Fruit fly (Drosophila melanogaster) whole organism, embryonic: ENCODE results near the gene Glys.

ENCODE experiments used
- Asciz ChIP-seq: fragments of 200-800 bp; sonication (Bioruptor generic); optimal IDR thresholded peaks from 2 replicates; lab custom pipeline; 2017; ENCODE audit warnings: missing biosample characterization, mild to moderate bottlenecking, missing genetic modification characterization, missing genetic modification reagents
- Bteb2 ChIP-seq: fragments of 200-800 bp; sonication (Bioruptor generic); optimal IDR thresholded peaks from 2 replicates; lab custom pipeline; 2016; ENCODE audit warnings: missing biosample characterization, missing genetic modification characterization
- C15 ChIP-seq: fragments of 200-800 bp; sonication (Bioruptor generic); IDR thresholded peaks from 3 replicates; pipeline ENCODE4 v1.3.6; 2022; ENCODE audit warnings: missing biosample characterization, missing genetic modification characterization
- CG10209 ChIP-seq: fragments of 200-800 bp; sonication (Bioruptor generic); optimal IDR thresholded peaks from 3 replicates; lab custom pipeline; 2017; ENCODE audit warnings: missing biosample characterization, mild to moderate bottlenecking, missing genetic modification characterization, missing genetic modification reagents
- CG1024 ChIP-seq: fragments of 200-800 bp; sonication (Bioruptor generic); IDR thresholded peaks from 2 replicates; pipeline ENCODE4 v1.3.6; 2022; ENCODE audit warnings: missing biosample characterization, missing genetic modification characterization
- CG11504 ChIP-seq: fragments of 200-800 bp; sonication (Bioruptor generic); optimal IDR thresholded peaks from 3 replicates; lab custom pipeline; 2019; ENCODE audit warnings: missing biosample characterization, mild to moderate bottlenecking, missing genetic modification characterization, moderate library complexity
- CG12071 ChIP-seq: fragments of 200-800 bp; sonication (Bioruptor generic); optimal IDR thresholded peaks from 3 replicates; lab custom pipeline; 2018; ENCODE audit warnings: missing biosample characterization, mild to moderate bottlenecking, missing genetic modification characterization
- CG12155 ChIP-seq: fragments of 200-800 bp; sonication (Bioruptor generic); optimal IDR thresholded peaks from 3 replicates; lab custom pipeline; 2016; ENCODE audit warnings: missing biosample characterization, missing genetic modification characterization
- CG12769 ChIP-seq: fragments of 200-800 bp; sonication (Bioruptor generic); optimal IDR thresholded peaks from 2 replicates; lab custom pipeline; 2019; ENCODE audit warnings: missing biosample characterization, mild to moderate bottlenecking, missing genetic modification characterization, moderate library complexity
- CG15269 ChIP-seq: fragments of 200-800 bp; sonication (Bioruptor generic); optimal IDR thresholded peaks from 2 replicates; lab custom pipeline; 2018; ENCODE audit warnings: missing biosample characterization, mild to moderate bottlenecking, missing genetic modification characterization, moderate library complexity
- CG15696 ChIP-seq: fragments of 200-800 bp; sonication (Bioruptor generic); optimal IDR thresholded peaks from 2 replicates; lab custom pipeline; 2019; ENCODE audit warnings: missing biosample characterization, mild to moderate bottlenecking, missing genetic modification characterization, moderate library complexity
- CG18011 ChIP-seq: fragments of 200-800 bp; sonication (Bioruptor generic); optimal IDR thresholded peaks from 2 replicates; lab custom pipeline; 2017; ENCODE audit warnings: missing biosample characterization, missing genetic modification characterization, mild to moderate bottlenecking, moderate library complexity, missing genotype
- CG2712 ChIP-seq: fragments of 200-800 bp; optimal IDR thresholded peaks from 3 replicates; lab custom pipeline; 2019; ENCODE audit warnings: missing biosample characterization, mild to moderate bottlenecking, missing genetic modification characterization, moderate library complexity
- CG3163 ChIP-seq: fragments of 200-800 bp; sonication (Bioruptor generic); optimal IDR thresholded peaks from 3 replicates; lab custom pipeline; 2016; ENCODE audit warnings: missing biosample characterization, missing genetic modification characterization
- CG4360 ChIP-seq: fragments of 200-800 bp; sonication (Bioruptor generic); IDR thresholded peaks from 2 replicates; pipeline ENCODE4 v1.3.6; 2022; ENCODE audit warnings: missing biosample characterization, missing genetic modification characterization
- CG4404 ChIP-seq: fragments of 200-800 bp; sonication (Bioruptor generic); IDR thresholded peaks from 2 replicates; pipeline ENCODE4 v1.3.6; 2022; ENCODE audit warnings: missing biosample characterization, missing genetic modification characterization
- CG7786 ChIP-seq: fragments of 200-800 bp; sonication (Bioruptor generic); optimal IDR thresholded peaks from 2 replicates; lab custom pipeline; 2016; ENCODE audit warnings: missing biosample characterization, missing genetic modification characterization
- CG8089 ChIP-seq: fragments of 200-800 bp; sonication (Bioruptor generic); optimal IDR thresholded peaks from 3 replicates; lab custom pipeline; 2016; ENCODE audit warnings: missing biosample characterization, missing genetic modification characterization
- CHES-1-like ChIP-seq: fragments of 200-800 bp; sonication (Bioruptor generic); optimal IDR thresholded peaks from 2 replicates; lab custom pipeline; 2016; ENCODE audit warnings: missing biosample characterization, missing genetic modification characterization
- CTCF ChIP-seq: fragments of 200-800 bp; sonication (Bioruptor generic); optimal IDR thresholded peaks from 2 replicates; lab custom pipeline; 2017; ENCODE audit warnings: missing biosample characterization, mild to moderate bottlenecking, missing genetic modification characterization, moderate library complexity
- Deaf1 ChIP-seq: fragments of 200-800 bp; optimal IDR thresholded peaks from 3 replicates; lab custom pipeline; 2019; ENCODE audit warnings: missing biosample characterization, mild to moderate bottlenecking, missing genetic modification characterization, moderate library complexity
- Ets65A ChIP-seq: fragments of 200-800 bp; sonication (Bioruptor generic); peaks from one replicate; lab custom pipeline; 2016; ENCODE audit warnings: missing biosample characterization, missing genetic modification characterization
- Fer1 ChIP-seq: fragments of 200-800 bp; sonication (Bioruptor generic); optimal IDR thresholded peaks from 2 replicates; lab custom pipeline; 2017; ENCODE audit warnings: missing biosample characterization, mild to moderate bottlenecking, missing genetic modification characterization
- GATAe ChIP-seq: fragments of 200-800 bp; sonication (Bioruptor generic); conservative IDR thresholded peaks from 2 replicates; pipeline ENCODE4 v1.3.6; 2022; ENCODE audit warnings: missing biosample characterization, missing genetic modification characterization
- H2.0 ChIP-seq: fragments of 200-800 bp; sonication (Bioruptor generic); IDR thresholded peaks from 2 replicates; pipeline ENCODE4 v1.3.6; 2022; ENCODE audit warnings: missing biosample characterization, missing genetic modification characterization
- Hand ChIP-seq: fragments of 200-800 bp; sonication (Bioruptor generic); optimal IDR thresholded peaks from 2 replicates; lab custom pipeline; 2017; ENCODE audit warnings: mild to moderate bottlenecking, missing biosample characterization, missing genetic modification reagents, missing genetic modification characterization
- Hey ChIP-seq: fragments of 200-800 bp; sonication (Bioruptor generic); optimal IDR thresholded peaks from 3 replicates; lab custom pipeline; 2018; ENCODE audit warnings: missing biosample characterization, mild to moderate bottlenecking, missing genetic modification characterization
- Hr78 ChIP-seq, 2 experiments: fragments of 200-800 bp in 1 of 2; fragments of >200 bp in 1 of 2; sonication (Bioruptor generic) in 1 of 2; optimal IDR thresholded peaks; 2 replicates each; lab custom pipeline; 2017 to 2019; ENCODE audit warnings: missing biosample characterization in 2 of 2, missing genetic modification characterization in 2 of 2, mild to moderate bottlenecking in 1 of 2, moderate library complexity in 1 of 2
- MESR4 ChIP-seq: fragments of 200-800 bp; sonication (Bioruptor generic); optimal IDR thresholded peaks from 2 replicates; lab custom pipeline; 2018; ENCODE audit warnings: missing biosample characterization, mild to moderate bottlenecking, missing genetic modification characterization, moderate library complexity
- Mad ChIP-seq: fragments of 200-800 bp; sonication (Bioruptor generic); optimal IDR thresholded peaks from 2 replicates; lab custom pipeline; 2016; ENCODE audit warnings: missing biosample characterization, missing genetic modification characterization
- Nf-YB ChIP-seq: fragments of 200-800 bp; sonication (Bioruptor generic); optimal IDR thresholded peaks from 3 replicates; lab custom pipeline; 2019; ENCODE audit warnings: missing biosample characterization, mild to moderate bottlenecking, missing genetic modification characterization, moderate library complexity
- Taf1 ChIP-seq: fragments of 200-800 bp; sonication (Bioruptor generic); IDR thresholded peaks from 2 replicates; pipeline ENCODE4 v1.3.6; 2022; ENCODE audit warnings: missing biosample characterization, missing genetic modification characterization
- Tbp ChIP-seq: fragments of >200 bp; optimal IDR thresholded peaks from 2 replicates; lab custom pipeline; 2018; ENCODE audit warnings: missing biosample characterization, missing genetic modification characterization
- Usf ChIP-seq: fragments of 200-800 bp; sonication (Bioruptor generic); optimal IDR thresholded peaks from 2 replicates; lab custom pipeline; 2017; ENCODE audit warnings: missing genotype, missing biosample characterization, missing genetic modification characterization
- Xrp1 ChIP-seq: fragments of 200-800 bp; sonication (Bioruptor generic); IDR thresholded peaks from 2 replicates; pipeline ENCODE4 v1.3.6; 2022; ENCODE audit warnings: missing biosample characterization, missing genetic modification characterization
- az2 ChIP-seq: fragments of 200-800 bp; sonication (Bioruptor generic); optimal IDR thresholded peaks from 3 replicates; lab custom pipeline; 2016; ENCODE audit warnings: missing biosample characterization, missing genetic modification characterization
- chinmo ChIP-seq: fragments of 200-800 bp; sonication (Bioruptor generic); IDR thresholded peaks from 4 replicates; pipeline ENCODE4 v1.3.6; 2022; ENCODE audit warnings: missing biosample characterization, missing genetic modification characterization; ENCODE audit not compliant: partially characterized antibody
- crol ChIP-seq: fragments of 200-800 bp; sonication (Bioruptor generic); IDR thresholded peaks from 2 replicates; pipeline ENCODE4 v1.3.6; 2022; ENCODE audit warnings: missing biosample characterization, missing genetic modification characterization
- disco-r ChIP-seq: fragments of 200-800 bp; sonication (Bioruptor generic); optimal IDR thresholded peaks from 2 replicates; lab custom pipeline; 2016; ENCODE audit warnings: missing biosample characterization, missing genetic modification characterization
- en ChIP-seq: fragments of 200-800 bp; sonication (Bioruptor generic); optimal IDR thresholded peaks from 2 replicates; lab custom pipeline; 2016; ENCODE audit warnings: missing biosample characterization, missing genetic modification characterization
- eyg ChIP-seq: fragments of 200-800 bp; sonication (Bioruptor generic); optimal IDR thresholded peaks from 3 replicates; lab custom pipeline; 2016; ENCODE audit warnings: missing biosample characterization, missing genetic modification characterization
- gce ChIP-seq: fragments of 200-800 bp; sonication (Bioruptor generic); IDR thresholded peaks from 3 replicates; pipeline ENCODE4 v1.3.6; 2022; ENCODE audit warnings: missing biosample characterization, missing genetic modification characterization
- gfzf ChIP-seq: fragments of 200-800 bp; sonication (Bioruptor generic); optimal IDR thresholded peaks from 2 replicates; lab custom pipeline; 2016; ENCODE audit warnings: missing biosample characterization, mild to moderate bottlenecking, missing genetic modification characterization, moderate library complexity
- hkb ChIP-seq, 2 experiments: fragments of 200-800 bp in 1 of 2; fragments of >200 bp in 1 of 2; sonication (Bioruptor generic) in 1 of 2; IDR thresholded peaks in 1 of 2; optimal IDR thresholded peaks in 1 of 2; 2 replicates each; pipeline versions ENCODE4 v1.3.6 to Lab custom; 2017 to 2022; ENCODE audit warnings: missing biosample characterization in 1 of 2, missing genetic modification characterization in 1 of 2
- jumu ChIP-seq: fragments of 200-800 bp; sonication (Bioruptor generic); optimal IDR thresholded peaks from 3 replicates; lab custom pipeline; 2016; ENCODE audit warnings: missing biosample characterization, missing genetic modification characterization
- sd ChIP-seq: fragments of 200-800 bp; sonication (Bioruptor generic); optimal IDR thresholded peaks from 3 replicates; lab custom pipeline; 2018; ENCODE audit warnings: missing biosample characterization, mild to moderate bottlenecking, missing genetic modification characterization, moderate library complexity
- shn ChIP-seq: fragments of 200-800 bp; sonication (Bioruptor generic); optimal IDR thresholded peaks from 3 replicates; lab custom pipeline; 2016; ENCODE audit warnings: missing biosample characterization, missing genetic modification characterization
- slbo ChIP-seq: fragments of 200-800 bp; sonication (Bioruptor generic); IDR thresholded peaks from 2 replicates; pipeline ENCODE4 v1.3.6; 2022; ENCODE audit warnings: missing biosample characterization, missing genetic modification characterization
- tap ChIP-seq: fragments of 200-800 bp; optimal IDR thresholded peaks from 3 replicates; lab custom pipeline; 2019; ENCODE audit warnings: missing biosample characterization, mild to moderate bottlenecking, missing genetic modification characterization, moderate library complexity
- vfl ChIP-seq: fragments of 200-800 bp; sonication (Bioruptor generic); optimal IDR thresholded peaks from 2 replicates; lab custom pipeline; 2016; ENCODE audit warnings: missing biosample characterization, missing genetic modification characterization
- z ChIP-seq: fragments of 200-800 bp; sonication (Bioruptor generic); IDR thresholded peaks from 3 replicates; pipeline ENCODE4 v1.3.6; 2022; ENCODE audit warnings: missing biosample characterization, missing genetic modification characterization

Glys gene

DNA sequence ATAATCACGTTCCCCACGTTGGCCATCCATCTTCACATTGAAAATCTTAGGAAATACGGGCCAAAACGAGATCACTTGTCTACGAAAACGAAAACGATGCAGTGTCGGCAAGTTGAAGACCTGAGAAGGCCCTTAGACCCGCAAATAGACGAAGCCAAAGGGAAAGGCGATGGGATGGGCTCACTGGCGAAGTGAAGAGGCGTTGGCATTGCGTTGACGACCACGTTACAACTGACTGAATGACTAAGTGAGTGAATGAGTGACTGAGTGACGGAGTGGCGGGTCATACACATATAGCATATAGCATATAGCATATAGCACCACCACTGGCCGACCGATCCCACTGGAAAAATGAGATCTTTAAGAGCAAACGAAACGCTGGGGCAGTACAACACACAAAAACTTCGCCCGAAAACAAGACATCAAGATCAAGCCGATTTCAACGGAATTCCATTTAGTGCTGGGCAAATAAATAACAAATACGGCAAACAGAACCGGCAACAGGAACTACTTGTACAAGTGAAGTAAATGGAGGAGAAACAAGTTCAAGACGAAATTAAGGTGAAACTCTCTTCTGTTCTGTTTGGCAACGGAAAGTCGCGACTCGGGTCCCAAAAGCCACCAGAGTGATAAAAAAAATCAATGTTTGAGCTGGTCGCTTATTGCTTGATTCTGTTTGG is 24.2 kb downstream of the Glys start:
- TF ChIP-seq H2.0 (GFP tag; lab: Robert Waterston, UW) (no peak), Asciz (GFP tag; lab: Kevin White, UChicago) (no peak), MESR4 (no peak), crol (GFP tag; lab: Robert Waterston, UW) (peak; percentile 27; the same call in 1 of the 2 replicates), CG12769 (peak; percentile 92), eyg (no peak), slbo (GFP tag; lab: Robert Waterston, UW) (no peak), CTCF (GFP tag; lab: Kevin White, UChicago) (no peak), CG18011 (no peak), hkb (optimal IDR thresholded peaks at IDR 0.05; lab: Kevin White, UChicago) (no peak), hkb (GFP tag; IDR thresholded peaks at IDR 0.05; lab: Robert Waterston, UW) (0 out of 2 replicates have a peak, but pooled peaks have one; percentile 12), Tbp (no peak), Hey (no peak), CG1024 (no peak), CG4360 (GFP tag; lab: Robert Waterston, UW) (no peak), chinmo (GFP tag; lab: Robert Waterston, UW) (no peak), CHES-1-like (GFP tag; lab: Kevin White, UChicago) (no peak), gfzf (GFP tag; lab: Kevin White, UChicago) (no peak), CG2712 (tag; lab: Kevin White, UChicago) (no peak), CG3163 (GFP tag; lab: Kevin White, UChicago) (no peak), CG11504 (tag; lab: Kevin White, UChicago) (no peak), CG15269 (tag; lab: Kevin White, UChicago) (peak; percentile 15), CG7786 (GFP tag; lab: Kevin White, UChicago) (no peak), Mad (GFP tag; lab: Kevin White, UChicago) (no peak), tap (tag; lab: Kevin White, UChicago) (no peak), Fer1 (GFP tag; lab: Kevin White, UChicago) (no peak), disco-r (no peak), CG12155 (GFP tag; lab: Kevin White, UChicago) (no peak), az2 (GFP tag; lab: Kevin White, UChicago) (no peak), CG12071 (GFP tag; lab: Kevin White, UChicago) (no peak), GATAe (GFP tag; lab: Robert Waterston, UW) (no peak), CG4404 (GFP tag; lab: Robert Waterston, UW) (no peak), Usf (GFP tag; lab: Kevin White, UChicago) (no peak), en (GFP tag; lab: Kevin White, UChicago) (no peak), sd (tag; lab: Kevin White, UChicago) (peak; percentile 11), Hr78 (GFP tag; optimal IDR thresholded peaks at IDR 0.05; lab: Kevin White, UChicago) (peak in 1 of 2 experiments; percentile 49), jumu (GFP tag; lab: Kevin White, UChicago) (no peak), CG10209 (no peak), C15 (GFP tag; lab: Robert Waterston, UW) (no peak), gce (GFP tag; lab: Robert Waterston, UW) (0 out of 3 replicates have a peak, but pooled peaks have one; percentile 5), Xrp1 (GFP tag; lab: Robert Waterston, UW) (no peak), CG8089 (no peak), Taf1 (GFP tag; lab: Robert Waterston, UW) (no peak), Bteb2 (GFP tag; lab: Kevin White, UChicago) (no peak), z (GFP tag; lab: Robert Waterston, UW) (no peak), Deaf1 (tag; lab: Kevin White, UChicago) (peak; percentile 18), Nf-YB (GFP tag; lab: Kevin White, UChicago) (no peak), shn (GFP tag; lab: Kevin White, UChicago) (no peak), CG15696 (peak; percentile 5), vfl (GFP tag; lab: Kevin White, UChicago) (no peak), Ets65A (peak; percentile 10), Hand (GFP tag; lab: Kevin White, UChicago) (no peak)
